Worm (Caenorhabditis elegans) whole organism, mixed stage, embryonic: ENCODE data around the gene K03B4.1.

Source experiments
- M03D4.4 ChIP-seq: sonication (generic microtip); optimal IDR thresholded peaks from 2 replicates; lab custom pipeline; 2017; ENCODE audit warnings: mild to moderate bottlenecking, missing genetic modification characterization, missing compliant biosample characterization
- bed-3 ChIP-seq: fragments of 200-800 bp; sonication (Bioruptor generic); optimal IDR thresholded peaks from 3 replicates; lab custom pipeline; 2018; ENCODE audit warnings: mild to moderate bottlenecking, missing genetic modification characterization, moderate library complexity, missing compliant biosample characterization
- blmp-1 ChIP-seq: fragments of 150-350 bp; optimal IDR thresholded peaks from 2 replicates; lab custom pipeline; 2014; ENCODE audit warnings: missing biosample characterization, missing genetic modification characterization
- ceh-43 ChIP-seq: fragments of 200-800 bp; sonication (Bioruptor generic); optimal IDR thresholded peaks from 2 replicates; lab custom pipeline; 2018; ENCODE audit warnings: mild to moderate bottlenecking, missing genetic modification characterization, moderate library complexity, missing compliant biosample characterization
- ces-1 ChIP-seq: fragments of 150-350 bp; optimal IDR thresholded peaks from 2 replicates; lab custom pipeline; 2014; ENCODE audit warnings: missing biosample characterization, missing genetic modification reagents, missing genetic modification characterization
- cnd-1 ChIP-seq: fragments of 200-800 bp; sonication (Bioruptor generic); optimal IDR thresholded peaks from 2 replicates; lab custom pipeline; 2018; ENCODE audit warnings: mild to moderate bottlenecking, missing genetic modification characterization, missing compliant biosample characterization
- drap-1 ChIP-seq: fragments of 200-800 bp; sonication (Bioruptor generic); optimal IDR thresholded peaks from 3 replicates; lab custom pipeline; 2018; ENCODE audit warnings: mild to moderate bottlenecking, missing genetic modification characterization, missing compliant biosample characterization
- elt-1 ChIP-seq: sonication (generic microtip); optimal IDR thresholded peaks from 2 replicates; lab custom pipeline; 2017; ENCODE audit warnings: missing genetic modification characterization, mild to moderate bottlenecking, missing compliant biosample characterization, antibody characterized with exemption, moderate library complexity, borderline replicate concordance; ENCODE audit not compliant: insufficient read depth
- elt-3 ChIP-seq: fragments of 150-350 bp; optimal IDR thresholded peaks from 2 replicates; lab custom pipeline; 2014; ENCODE audit warnings: missing biosample characterization, missing genetic modification characterization
- flh-1 ChIP-seq: fragments of 200-800 bp; sonication (Bioruptor generic); optimal IDR thresholded peaks from 2 replicates; lab custom pipeline; 2018; ENCODE audit warnings: mild to moderate bottlenecking, missing genetic modification characterization, moderate library complexity, missing compliant biosample characterization
- ham-2 ChIP-seq: fragments of 200-800 bp; sonication (Bioruptor generic); optimal IDR thresholded peaks from 2 replicates; lab custom pipeline; 2018; ENCODE audit warnings: mild to moderate bottlenecking, missing genetic modification characterization, missing compliant biosample characterization
- hlh-1 ChIP-seq: fragments of 150-350 bp; optimal IDR thresholded peaks from 2 replicates; lab custom pipeline; 2014; ENCODE audit warnings: missing biosample characterization, missing genetic modification reagents, missing genetic modification characterization
- lsy-2 ChIP-seq: fragments of 150-350 bp; optimal IDR thresholded peaks from 2 replicates; lab custom pipeline; 2014; ENCODE audit warnings: missing biosample characterization, missing genetic modification characterization
- mab-5 ChIP-seq: fragments of 150-350 bp; optimal IDR thresholded peaks from 2 replicates; lab custom pipeline; 2014; ENCODE audit warnings: missing biosample characterization, missing genetic modification characterization
- mep-1 ChIP-seq: fragments of 150-350 bp; optimal IDR thresholded peaks from 2 replicates; lab custom pipeline; 2017; ENCODE audit warnings: missing biosample characterization, missing genetic modification reagents, missing genetic modification characterization, inconsistent platforms
- mls-2 ChIP-seq: sonication (generic microtip); optimal IDR thresholded peaks from 2 replicates; lab custom pipeline; 2016; ENCODE audit warnings: mild to moderate bottlenecking, missing genetic modification characterization, moderate library complexity, missing compliant biosample characterization
- nhr-12 ChIP-seq: fragments of 150-350 bp; optimal IDR thresholded peaks from 2 replicates; lab custom pipeline; 2014; ENCODE audit warnings: missing biosample characterization, missing genetic modification characterization
- nhr-2 ChIP-seq: fragments of 150-350 bp; optimal IDR thresholded peaks from 2 replicates; lab custom pipeline; 2014; ENCODE audit warnings: missing biosample characterization, missing genetic modification characterization
- nhr-237 ChIP-seq: fragments of 150-350 bp; optimal IDR thresholded peaks from 2 replicates; lab custom pipeline; 2014; ENCODE audit warnings: missing biosample characterization, missing genetic modification characterization
- nhr-76 ChIP-seq: sonication (generic microtip); optimal IDR thresholded peaks from 2 replicates; lab custom pipeline; 2017; ENCODE audit warnings: missing biosample characterization, missing genetic modification characterization
- pha-4 ChIP-seq: fragments of 150-350 bp; optimal IDR thresholded peaks from 2 replicates; lab custom pipeline; 2018; ENCODE audit warnings: missing biosample characterization, missing genetic modification reagents, missing genetic modification characterization
- sem-2 ChIP-seq: fragments of 200-800 bp; sonication (Bioruptor generic); optimal IDR thresholded peaks from 2 replicates; lab custom pipeline; 2018; ENCODE audit warnings: mild to moderate bottlenecking, missing genetic modification characterization, missing compliant biosample characterization
- snpc-4 ChIP-seq: fragments of 150-350 bp; optimal IDR thresholded peaks from 2 replicates; lab custom pipeline; 2014; ENCODE audit warnings: missing biosample characterization, missing genetic modification characterization
- sptf-1 ChIP-seq: sonication (generic microtip); optimal IDR thresholded peaks from 2 replicates; lab custom pipeline; 2017; ENCODE audit warnings: mild to moderate bottlenecking, missing genetic modification characterization, moderate library complexity, missing compliant biosample characterization
- tbx-8 ChIP-seq: fragments of 200-800 bp; sonication (Bioruptor generic); optimal IDR thresholded peaks from 2 replicates; lab custom pipeline; 2018; ENCODE audit warnings: mild to moderate bottlenecking, missing genetic modification characterization, moderate library complexity, missing compliant biosample characterization
- unc-120 ChIP-seq: sonication (generic microtip); optimal IDR thresholded peaks from 2 replicates; lab custom pipeline; 2017; ENCODE audit warnings: missing genetic modification characterization, missing compliant biosample characterization; ENCODE audit not compliant: poor library complexity, severe bottlenecking
- unc-62 ChIP-seq: fragments of 150-350 bp; optimal IDR thresholded peaks from 2 replicates; lab custom pipeline; 2014; ENCODE audit warnings: missing biosample characterization, missing genetic modification reagents, missing genetic modification characterization
- ztf-11 ChIP-seq: fragments of 150-350 bp; optimal IDR thresholded peaks from 2 replicates; lab custom pipeline; 2014; ENCODE audit warnings: missing biosample characterization, missing genetic modification characterization

The K03B4.1 gene

DNA sequence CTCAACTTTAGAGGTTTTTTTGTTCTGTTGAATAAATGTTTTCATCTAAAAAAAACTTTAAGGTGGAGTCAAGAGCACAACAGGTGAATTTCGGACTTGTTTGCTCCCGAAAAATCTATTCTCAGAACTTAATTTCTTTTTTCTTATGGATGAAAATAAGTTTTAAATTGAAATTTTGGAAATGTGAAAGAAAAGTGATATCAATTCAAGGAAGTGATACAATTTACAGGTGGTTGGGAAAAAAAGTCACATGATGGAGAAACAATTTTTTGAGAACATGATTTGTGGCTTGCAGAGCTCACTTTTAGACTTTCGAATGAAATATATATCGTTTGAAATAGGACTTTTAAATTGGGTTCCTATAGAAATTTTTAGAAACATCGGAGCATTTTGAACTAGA lies 18.5 kb downstream of the K03B4.1 start:
- TF ChIP-seq nhr-12 (tag; lab: Kevin White, UChicago) (no peak), cnd-1 (tag; lab: Kevin White, UChicago) (no peak), ceh-43 (GFP tag; lab: Kevin White, UChicago) (no peak), ham-2 (GFP tag; lab: Kevin White, UChicago) (no peak), blmp-1 (tag; lab: Kevin White, UChicago) (no peak), mls-2 (tag; lab: Kevin White, UChicago) (no peak), unc-120 (tag; lab: Kevin White, UChicago) (no peak), M03D4.4 (tag; lab: Kevin White, UChicago) (no peak), snpc-4 (tag; lab: Kevin White, UChicago) (no peak), pha-4 (no peak)
- TF ChIP-seq, all 35 proteins: peak for 0

- no peak for TF ChIP-seq mep-1 (tag; lab: Kevin White, UChicago)
- no peak for TF ChIP-seq sptf-1 (tag; lab: Kevin White, UChicago)
- no peak for TF ChIP-seq flh-1 (GFP tag; lab: Kevin White, UChicago)
- TF ChIP-seq blmp-1 (tag; lab: Kevin White, UChicago): no peak
- no peak for TF ChIP-seq lsy-2 (tag; lab: Kevin White, UChicago)
- no peak for TF ChIP-seq unc-120 (tag; lab: Kevin White, UChicago)
- TF ChIP-seq M03D4.4 (tag; lab: Kevin White, UChicago): no peak
- no peak for TF ChIP-seq cnd-1 (tag; lab: Kevin White, UChicago)
- TF ChIP-seq unc-62 (GFP tag; lab: Kevin White, UChicago): no peak
- no peak for TF ChIP-seq bed-3 (GFP tag; lab: Kevin White, UChicago)
- no peak for TF ChIP-seq ztf-11 (tag; lab: Kevin White, UChicago)
- no peak for TF ChIP-seq nhr-12 (tag; lab: Kevin White, UChicago)
- TF ChIP-seq ham-2 (GFP tag; lab: Kevin White, UChicago): no peak
These were observed 21.3 kb downstream of the K03B4.1 start, which contains the start of gene oac-24 for ce11 chrV:4710464-4710863. TSS of gene oac-24 (plus strand) at chrV:4710764.

- no peak for TF ChIP-seq ces-1 (GFP tag; lab: Kevin White, UChicago)
These were observed 30.8 kb downstream of the K03B4.1 start, which contains the start of gene prx-6 for ce11 chrV:4719965-4720364. TSS of gene prx-6 (minus strand) at chrV:4720093.

- no peak for TF ChIP-seq flh-1 (GFP tag; lab: Kevin White, UChicago)
- TF ChIP-seq sem-2: no peak
- no peak for TF ChIP-seq bed-3 (GFP tag; lab: Kevin White, UChicago)
These were observed 31.8 kb downstream of the K03B4.1 start for ce11 chrV:4720884-4721464.

ce11 chrV:4722314-4722713 lies 33.2 kb downstream of the K03B4.1 start, which contains the start of gene F39G3.5:
TSS of gene F39G3.5 (plus strand) at chrV:4722614.
- TF ChIP-seq drap-1: no peak
- TF ChIP-seq elt-3 (tag; lab: Kevin White, UChicago): no peak
- TF ChIP-seq flh-1 (GFP tag; lab: Kevin White, UChicago): no peak
- TF ChIP-seq nhr-237 (tag; lab: Kevin White, UChicago): no peak
- no peak for TF ChIP-seq ztf-11 (tag; lab: Kevin White, UChicago)
- TF ChIP-seq mep-1 (tag; lab: Kevin White, UChicago): no peak
- no peak for TF ChIP-seq hlh-1
- no peak for TF ChIP-seq nhr-12 (tag; lab: Kevin White, UChicago)
- no peak for TF ChIP-seq sem-2
- no peak for TF ChIP-seq ceh-43 (GFP tag; lab: Kevin White, UChicago)

DNA sequence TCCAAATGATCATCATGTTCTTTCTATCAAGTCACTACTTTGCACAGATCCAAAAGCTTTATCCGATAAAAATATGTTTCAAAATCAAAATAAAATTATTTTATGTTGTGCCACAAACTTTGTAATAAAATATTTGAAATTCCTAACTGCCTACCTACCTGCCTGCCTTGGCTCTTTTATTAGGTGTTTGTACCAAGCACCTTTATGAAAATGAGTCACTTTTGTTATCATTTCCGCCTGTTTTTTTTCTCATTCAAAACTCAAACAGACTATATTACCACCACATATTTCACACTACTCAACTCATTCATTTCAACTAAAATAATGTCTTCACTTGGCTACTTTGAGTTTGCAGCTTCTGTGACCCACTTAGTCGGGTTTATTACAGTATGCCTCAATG lies 35.3 kb downstream of the K03B4.1 start, which contains the start of gene F39G3.4:
F39G3.4 (plus strand) TSS at position 301 of the 400 bp plus-strand sequence.
- TF ChIP-seq ztf-11 (tag; lab: Kevin White, UChicago) (no peak), snpc-4 (tag; lab: Kevin White, UChicago) (no peak), flh-1 (GFP tag; lab: Kevin White, UChicago) (no peak), elt-1 (tag; lab: Kevin White, UChicago) (no peak), unc-62 (GFP tag; lab: Kevin White, UChicago) (no peak), mab-5 (no peak), tbx-8 (GFP tag; lab: Kevin White, UChicago) (no peak), mls-2 (tag; lab: Kevin White, UChicago) (no peak), sem-2 (no peak), pha-4 (no peak), ham-2 (GFP tag; lab: Kevin White, UChicago) (no peak), nhr-76 (tag; lab: Kevin White, UChicago) (no peak), lsy-2 (tag; lab: Kevin White, UChicago) (no peak), ces-1 (GFP tag; lab: Kevin White, UChicago) (no peak), nhr-2 (tag; lab: Kevin White, UChicago) (no peak), cnd-1 (tag; lab: Kevin White, UChicago) (no peak), M03D4.4 (tag; lab: Kevin White, UChicago) (no peak)
